Worm (Caenorhabditis elegans): ENCODE results near the gene cnc-9.

The cnc-9 gene

DNA sequence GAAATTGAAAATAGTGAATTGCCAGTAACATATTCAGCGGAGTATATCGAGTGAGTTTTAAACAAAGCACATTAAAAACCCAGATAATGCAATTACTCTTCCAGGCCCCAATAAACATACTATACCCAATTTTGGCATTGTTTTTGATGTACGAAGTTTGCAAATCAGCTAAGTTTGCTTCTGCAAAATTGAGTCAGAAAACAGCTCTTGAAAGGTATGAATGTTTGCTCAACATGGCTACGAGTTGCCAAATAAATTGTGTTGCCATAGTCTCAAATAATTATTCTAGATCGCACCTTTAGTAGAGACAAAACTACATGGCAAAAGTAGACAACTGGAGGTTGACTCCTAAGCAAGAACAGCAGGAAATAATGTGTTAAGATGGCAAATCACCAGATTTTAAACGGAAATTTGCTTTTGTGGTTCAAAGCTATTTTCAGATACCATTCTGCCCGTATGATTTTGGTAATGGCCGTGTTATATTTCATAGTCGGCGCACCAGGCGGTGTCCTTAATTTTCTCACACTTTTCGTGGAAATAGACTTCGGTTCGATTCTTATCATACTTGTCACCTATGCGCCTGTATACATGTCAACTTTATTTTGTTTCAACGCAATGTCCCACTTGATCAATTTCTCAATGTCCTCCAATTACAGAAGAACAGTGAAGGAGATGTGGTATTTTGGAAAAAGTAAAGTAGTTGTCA is 32.6 kb upstream of the cnc-9 start (continued):
- TF ChIP-seq snpc-1.2 (GFP tag; IDR thresholded peaks at IDR 0.05) = no peak; the same call in 1 of the 2 replicates
- TF ChIP-seq mes-2 (tag; optimal IDR thresholded peaks at IDR 0.05; ENCODE audit: poor library complexity, severe bottlenecking) = peak; percentile 29
- TF ChIP-seq hlh-11 (tag; optimal IDR thresholded peaks at IDR 0.05) = peak; percentile 63
- TF ChIP-seq mep-1 (tag; optimal IDR thresholded peaks at IDR 0.05) = peak; percentile 50
- no peak for TF ChIP-seq ceh-32 (tag; optimal IDR thresholded peaks at IDR 0.05; ENCODE audit: poor library complexity)
- TF ChIP-seq zfp-2 (tag; optimal IDR thresholded peaks at IDR 0.05) = no peak
- TF ChIP-seq spr-3 (GFP tag; optimal IDR thresholded peaks at IDR 0.05) = peak; percentile 39
- TF ChIP-seq zfp-3 (GFP tag; conservative IDR thresholded peaks at IDR 0.05) = peak; percentile 90
- peak; percentile 68 for TF ChIP-seq nhr-102 (tag; optimal IDR thresholded peaks at IDR 0.05)
- no peak for TF ChIP-seq nhr-111 (GFP tag; optimal IDR thresholded peaks at IDR 0.05)
- TF ChIP-seq ama-1 (optimal IDR thresholded peaks at IDR 0.05) = peak; percentile 73
- no peak for TF ChIP-seq lir-3 (tag; optimal IDR thresholded peaks at IDR 0.05)
- TF ChIP-seq fos-1 (tag; optimal IDR thresholded peaks at IDR 0.05) = no peak
- no peak for TF ChIP-seq nhr-25 (tag; optimal IDR thresholded peaks at IDR 0.05; ENCODE audit: borderline replicate concordance, insufficient read depth)
- no peak for TF ChIP-seq madf-9 (GFP tag; conservative IDR thresholded peaks at IDR 0.05)
- peak; percentile 25 for TF ChIP-seq dmd-6 (GFP tag; IDR thresholded peaks at IDR 0.05)
- TF ChIP-seq F44E2.7 (GFP tag; IDR thresholded peaks at IDR 0.05) = no peak
- no peak for TF ChIP-seq gei-8 (GFP tag; optimal IDR thresholded peaks at IDR 0.05)
- no peak; the same call in none of the 2 replicates for TF ChIP-seq nhr-41 (GFP tag; IDR thresholded peaks at IDR 0.05)
- no peak for TF ChIP-seq rbr-2 (tag; optimal IDR thresholded peaks at IDR 0.05)
- no peak for TF ChIP-seq ceh-28 (tag; optimal IDR thresholded peaks at IDR 0.05)
- no peak for TF ChIP-seq saeg-2 (GFP tag; IDR thresholded peaks at IDR 0.05)
- TF ChIP-seq daf-12 (tag; optimal IDR thresholded peaks at IDR 0.05) = no peak
- TF ChIP-seq attf-4 (tag; optimal IDR thresholded peaks at IDR 0.05) = no peak
- no peak for TF ChIP-seq nhr-10 (tag; optimal IDR thresholded peaks at IDR 0.05)
- peak; percentile 46; the same call in 1 of the 2 replicates for TF ChIP-seq arid-1 (GFP tag; conservative IDR thresholded peaks at IDR 0.05)
- TF ChIP-seq skn-1 (tag; optimal IDR thresholded peaks at IDR 0.05) = no peak
- TF ChIP-seq ceh-62 (tag; optimal IDR thresholded peaks at IDR 0.05) = no peak
- TF ChIP-seq nhr-42 (GFP tag; IDR thresholded peaks at IDR 0.05) = no peak
- TF ChIP-seq unc-62 (GFP tag; optimal IDR thresholded peaks at IDR 0.05 in 1 of 2) = peak in 1 of 2 experiments; percentile 74
- no peak for TF ChIP-seq unc-62 (tag; optimal IDR thresholded peaks at IDR 0.05)
- TF ChIP-seq Y75B8A.6 (GFP tag; IDR thresholded peaks at IDR 0.05) = 0 out of 2 replicates have a peak, but pooled peaks have one; percentile 27
- no peak for TF ChIP-seq mxl-3 (GFP tag; optimal IDR thresholded peaks at IDR 0.05)
- no peak for TF ChIP-seq nhr-237 (tag; optimal IDR thresholded peaks at IDR 0.05)
- TF ChIP-seq set-16 (GFP tag; IDR thresholded peaks at IDR 0.05) = no peak
- TF ChIP-seq dve-1 (tag; optimal IDR thresholded peaks at IDR 0.05; ENCODE audit: insufficient read depth) = peak; percentile 69
- TF ChIP-seq daf-19 (GFP tag; conservative IDR thresholded peaks at IDR 0.05) = no peak
- no peak for TF ChIP-seq D1046.2 (GFP tag; IDR thresholded peaks at IDR 0.05)
- peak; percentile 32 for TF ChIP-seq nhr-48 (tag; optimal IDR thresholded peaks at IDR 0.05)
- TF ChIP-seq cey-2 (tag; optimal IDR thresholded peaks at IDR 0.05; ENCODE audit: borderline replicate concordance, insufficient read depth) = no peak
- TF ChIP-seq nhr-76 (tag; optimal IDR thresholded peaks at IDR 0.05) = no peak
- no peak for TF ChIP-seq aly-2 (tag; optimal IDR thresholded peaks at IDR 0.05)
- TF ChIP-seq ZK337.2 (GFP tag; IDR thresholded peaks at IDR 0.05) = no peak
- TF ChIP-seq Y48G9A.11 (GFP tag; IDR thresholded peaks at IDR 0.05) = peak; percentile 38; the same call in 1 of the 2 replicates
- TF ChIP-seq pha-4 (GFP tag; IDR thresholded peaks at IDR 0.05) = peak; percentile 39; the same call in 1 of the 2 replicates
- TF ChIP-seq pha-4 (tag; optimal IDR thresholded peaks at IDR 0.05) = no peak
- no peak for TF ChIP-seq hmg-1.1 (GFP tag; IDR thresholded peaks at IDR 0.05)
- no peak for TF ChIP-seq zip-2 (tag; optimal IDR thresholded peaks at IDR 0.05)
- TF ChIP-seq fkh-10 (GFP tag; optimal IDR thresholded peaks at IDR 0.05) = no peak
- peak; percentile 14; the same call in 1 of the 2 replicates for TF ChIP-seq egl-43 (GFP tag; IDR thresholded peaks at IDR 0.05)

All from whole organism, L4 larva.